Fruit fly (Drosophila melanogaster) whole organism, embryonic: ENCODE results near the gene Sfp78E.

Experiments used
- Abd-B ChIP-seq: fragments of 200-800 bp; sonication (Bioruptor generic); optimal IDR thresholded peaks from 2 replicates; lab custom pipeline; 2018; ENCODE audit warnings: missing biosample characterization, mild to moderate bottlenecking, missing genetic modification characterization, moderate library complexity
- BtbVII ChIP-seq: fragments of 200-800 bp; sonication (Bioruptor generic); optimal IDR thresholded peaks from 3 replicates; lab custom pipeline; 2017; ENCODE audit warnings: missing biosample characterization, mild to moderate bottlenecking, missing genetic modification characterization
- Bteb2 ChIP-seq: fragments of 200-800 bp; sonication (Bioruptor generic); optimal IDR thresholded peaks from 2 replicates; lab custom pipeline; 2016; ENCODE audit warnings: missing biosample characterization, missing genetic modification characterization
- C15 ChIP-seq: fragments of 200-800 bp; sonication (Bioruptor generic); IDR thresholded peaks from 3 replicates; pipeline ENCODE4 v1.3.6; 2022; ENCODE audit warnings: missing biosample characterization, missing genetic modification characterization
- CG10366 ChIP-seq: fragments of 200-800 bp; sonication (Bioruptor generic); IDR thresholded peaks from 2 replicates; pipeline ENCODE4 v1.3.6; 2022; ENCODE audit warnings: missing biosample characterization, missing genetic modification characterization
- CG10543 ChIP-seq: fragments of 200-800 bp; sonication (Bioruptor generic); optimal IDR thresholded peaks from 3 replicates; lab custom pipeline; 2017; ENCODE audit warnings: missing biosample characterization, mild to moderate bottlenecking, missing genetic modification characterization, moderate library complexity
- CG10979 ChIP-seq: fragments of 200-800 bp; sonication (Bioruptor generic); optimal IDR thresholded peaks from 2 replicates; lab custom pipeline; 2018; ENCODE audit warnings: missing biosample characterization, mild to moderate bottlenecking, missing genetic modification characterization, moderate library complexity
- CG13287 ChIP-seq: fragments of 200-800 bp; sonication (Bioruptor generic); IDR thresholded peaks from 2 replicates; pipeline ENCODE4 v1.3.6; 2022; ENCODE audit warnings: missing biosample characterization, missing genetic modification characterization; ENCODE audit not compliant: partially characterized antibody
- CG14014 ChIP-seq: fragments of 200-800 bp; sonication (Bioruptor generic); IDR thresholded peaks from 2 replicates; pipeline ENCODE4 v1.3.6; 2022; ENCODE audit warnings: missing biosample characterization, missing genetic modification characterization
- CG17361 ChIP-seq: fragments of 200-800 bp; sonication (Bioruptor generic); IDR thresholded peaks from 3 replicates; pipeline ENCODE4 v1.3.6; 2022; ENCODE audit warnings: missing biosample characterization, missing genetic modification characterization
- CG17612 ChIP-seq: fragments of 200-800 bp; sonication (Bioruptor generic); IDR thresholded peaks from 2 replicates; pipeline ENCODE4 v1.3.6; 2022; ENCODE audit warnings: missing biosample characterization, missing genetic modification characterization
- CG18599 ChIP-seq: fragments of 200-800 bp; sonication (Bioruptor generic); optimal IDR thresholded peaks from 3 replicates; lab custom pipeline; 2017; ENCODE audit warnings: missing biosample characterization, missing genetic modification characterization, mild to moderate bottlenecking, moderate library complexity, missing genetic modification reagents
- CG2129 ChIP-seq: fragments of 200-800 bp; sonication (Bioruptor generic); IDR thresholded peaks from 2 replicates; pipeline ENCODE4 v1.3.6; 2022; ENCODE audit warnings: missing biosample characterization, missing genetic modification characterization; ENCODE audit not compliant: partially characterized antibody
- CG34422 ChIP-seq: fragments of 200-800 bp; sonication (Bioruptor generic); IDR thresholded peaks from 3 replicates; pipeline ENCODE4 v1.3.6; 2022; ENCODE audit warnings: missing biosample characterization, missing genetic modification characterization
- CG3726 ChIP-seq: fragments of 200-800 bp; sonication (Bioruptor generic); IDR thresholded peaks from 3 replicates; pipeline ENCODE4, ENCODE4 v1.3.6; 2022; ENCODE audit warnings: missing biosample characterization, missing genetic modification characterization
- CG42726 ChIP-seq: fragments of 200-800 bp; sonication (Bioruptor generic); IDR thresholded peaks from 2 replicates; pipeline ENCODE4 v1.3.6; 2022; ENCODE audit warnings: missing biosample characterization, missing genetic modification characterization; ENCODE audit not compliant: partially characterized antibody
- CG5180 ChIP-seq: fragments of 200-800 bp; sonication (Bioruptor generic); optimal IDR thresholded peaks from 3 replicates; lab custom pipeline; 2017; ENCODE audit warnings: missing biosample characterization, missing genetic modification characterization, mild to moderate bottlenecking, moderate library complexity, missing genetic modification reagents
- CG6689 ChIP-seq: fragments of 200-800 bp; sonication (Bioruptor generic); IDR thresholded peaks from 2 replicates; pipeline ENCODE4 v1.3.6; 2022; ENCODE audit warnings: missing biosample characterization, missing genetic modification characterization
- CG7271 ChIP-seq: fragments of 200-800 bp; sonication (Bioruptor generic); optimal IDR thresholded peaks from 2 replicates; lab custom pipeline; 2018; ENCODE audit warnings: missing biosample characterization, mild to moderate bottlenecking, missing genetic modification characterization, moderate library complexity
- CG7839 ChIP-seq: fragments of 200-800 bp; sonication (Bioruptor generic); optimal IDR thresholded peaks from 3 replicates; lab custom pipeline; 2018; ENCODE audit warnings: missing biosample characterization, mild to moderate bottlenecking, missing genetic modification characterization, moderate library complexity
- CG7963 ChIP-seq: fragments of 200-800 bp; sonication (Bioruptor generic); IDR thresholded peaks from 3 replicates; pipeline ENCODE4 v1.3.6; 2022; ENCODE audit warnings: missing biosample characterization, missing genetic modification characterization; ENCODE audit not compliant: partially characterized antibody
- CG9817 ChIP-seq: fragments of 200-800 bp; sonication (Bioruptor generic); optimal IDR thresholded peaks from 2 replicates; lab custom pipeline; 2018; ENCODE audit warnings: missing biosample characterization, mild to moderate bottlenecking, missing genetic modification characterization, moderate library complexity
- CTCF ChIP-seq: fragments of 200-800 bp; sonication (Bioruptor generic); optimal IDR thresholded peaks from 2 replicates; lab custom pipeline; 2017; ENCODE audit warnings: missing biosample characterization, mild to moderate bottlenecking, missing genetic modification characterization, moderate library complexity
- CrebB ChIP-seq: fragments of 200-800 bp; sonication (Bioruptor generic); optimal IDR thresholded peaks from 3 replicates; lab custom pipeline; 2018; ENCODE audit warnings: missing biosample characterization, mild to moderate bottlenecking, missing genetic modification characterization
- Dbx ChIP-seq: fragments of 200-800 bp; sonication (Bioruptor generic); IDR thresholded peaks from 3 replicates; pipeline ENCODE4 v1.3.6; 2022; ENCODE audit warnings: missing biosample characterization, missing genetic modification characterization
- Doc3 ChIP-seq: fragments of 200-800 bp; sonication (Bioruptor generic); IDR thresholded peaks from 3 replicates; pipeline ENCODE4 v1.3.6; 2022; ENCODE audit warnings: missing biosample characterization, missing genetic modification characterization; ENCODE audit not compliant: partially characterized antibody
- Fer3 ChIP-seq: fragments of 200-800 bp; sonication (Bioruptor generic); optimal IDR thresholded peaks from 2 replicates; lab custom pipeline; 2018; ENCODE audit warnings: missing biosample characterization, mild to moderate bottlenecking, missing genetic modification characterization, moderate library complexity
- Hey ChIP-seq: fragments of 200-800 bp; sonication (Bioruptor generic); optimal IDR thresholded peaks from 3 replicates; lab custom pipeline; 2018; ENCODE audit warnings: missing biosample characterization, mild to moderate bottlenecking, missing genetic modification characterization
- Hr51 ChIP-seq, 2 experiments: fragments of 200-800 bp; sonication (Bioruptor generic); optimal IDR thresholded peaks; 2 replicates in 1 of 2; 3 replicates in 1 of 2; lab custom pipeline; 2016 to 2018; ENCODE audit warnings: missing biosample characterization in 2 of 2, missing genetic modification characterization in 2 of 2, mild to moderate bottlenecking in 1 of 2, moderate library complexity in 1 of 2
- Lhr ChIP-seq: fragments of 200-800 bp; sonication (Bioruptor generic); optimal IDR thresholded peaks from 3 replicates; lab custom pipeline; 2017; ENCODE audit warnings: mild to moderate bottlenecking, missing biosample characterization, missing genetic modification reagents, missing genetic modification characterization
- MTF-1 ChIP-seq: fragments of 200-800 bp; sonication (Bioruptor generic); optimal IDR thresholded peaks from 2 replicates; lab custom pipeline; 2018; ENCODE audit warnings: missing biosample characterization, mild to moderate bottlenecking, missing genetic modification characterization, borderline replicate concordance
- NC2β ChIP-seq: fragments of 200-800 bp; sonication (Bioruptor generic); optimal IDR thresholded peaks from 2 replicates; lab custom pipeline; 2016; ENCODE audit warnings: missing biosample characterization, missing genetic modification characterization
- Stat92E ChIP-seq, 3 experiments: fragments of >200 bp in 2 of 3; fragments of 200-800 bp in 1 of 3; sonication (Bioruptor generic) in 1 of 3; optimal IDR thresholded peaks; 2 replicates each; lab custom pipeline; 2017 to 2019; ENCODE audit warnings: missing biosample characterization in 3 of 3, missing genetic modification characterization in 3 of 3, mild to moderate bottlenecking in 1 of 3, moderate library complexity in 1 of 3
- abd-A ChIP-seq: fragments of 200-800 bp; sonication (Bioruptor generic); optimal IDR thresholded peaks from 3 replicates; lab custom pipeline; 2019; ENCODE audit warnings: missing biosample characterization, mild to moderate bottlenecking, missing genetic modification characterization, moderate library complexity
- chif ChIP-seq, 2 experiments: fragments of 200-800 bp; sonication (Bioruptor generic); optimal IDR thresholded peaks; 3 replicates each; lab custom pipeline; 2016; ENCODE audit warnings: missing biosample characterization in 2 of 2, missing genetic modification characterization in 2 of 2
- ci ChIP-seq: fragments of 200-800 bp; sonication (Bioruptor generic); IDR thresholded peaks from 3 replicates; pipeline ENCODE4 v1.3.6; 2022; ENCODE audit warnings: missing biosample characterization, missing genetic modification characterization
- da ChIP-seq: fragments of 200-800 bp; sonication (Bioruptor generic); optimal IDR thresholded peaks from 2 replicates; lab custom pipeline; 2016; ENCODE audit warnings: missing biosample characterization, missing genetic modification characterization
- gro ChIP-seq: fragments of 200-800 bp; sonication (Bioruptor generic); optimal IDR thresholded peaks from 2 replicates; lab custom pipeline; 2016; ENCODE audit warnings: missing biosample characterization, missing genetic modification characterization
- hbn ChIP-seq: fragments of 200-800 bp; sonication (Bioruptor generic); IDR thresholded peaks from 2 replicates; pipeline ENCODE4 v1.3.6; 2022; ENCODE audit warnings: missing biosample characterization, missing genetic modification characterization; ENCODE audit not compliant: partially characterized antibody
- kay ChIP-seq: fragments of 200-800 bp; sonication (Bioruptor generic); optimal IDR thresholded peaks from 2 replicates; lab custom pipeline; 2016; ENCODE audit warnings: missing biosample characterization, missing genetic modification characterization
- kni ChIP-seq: fragments of 200-800 bp; sonication (Bioruptor generic); optimal IDR thresholded peaks from 3 replicates; lab custom pipeline; 2017; ENCODE audit warnings: mild to moderate bottlenecking, missing biosample characterization, missing genetic modification reagents, missing genetic modification characterization
- pb ChIP-seq: fragments of 200-800 bp; sonication (Bioruptor generic); optimal IDR thresholded peaks from 3 replicates; lab custom pipeline; 2016; ENCODE audit warnings: missing biosample characterization, missing genetic modification characterization
- pho ChIP-seq: fragments of 200-800 bp; sonication (Bioruptor generic); optimal IDR thresholded peaks from 2 replicates; lab custom pipeline; 2016; ENCODE audit warnings: missing biosample characterization, missing genetic modification characterization
- ro ChIP-seq: fragments of 200-800 bp; sonication (Bioruptor generic); IDR thresholded peaks from 2 replicates; pipeline ENCODE4 v1.3.6; 2022; ENCODE audit warnings: missing biosample characterization, missing genetic modification characterization
- salm ChIP-seq: fragments of 200-800 bp; sonication (Bioruptor generic); optimal IDR thresholded peaks from 2 replicates; lab custom pipeline; 2018; ENCODE audit warnings: missing biosample characterization, mild to moderate bottlenecking, missing genetic modification characterization
- sim ChIP-seq: fragments of 200-800 bp; sonication (Bioruptor generic); IDR thresholded peaks from 2 replicates; pipeline ENCODE4 v1.3.6; 2022; ENCODE audit warnings: missing biosample characterization, missing genetic modification characterization
- sqz ChIP-seq: fragments of 200-800 bp; sonication (Bioruptor generic); optimal IDR thresholded peaks from 3 replicates; lab custom pipeline; 2018; ENCODE audit warnings: missing biosample characterization, mild to moderate bottlenecking, missing genetic modification characterization
- tna ChIP-seq: fragments of 200-800 bp; sonication (Bioruptor generic); IDR thresholded peaks from 2 replicates; pipeline ENCODE4 v1.3.6; 2022; ENCODE audit warnings: missing biosample characterization, missing genetic modification characterization; ENCODE audit not compliant: partially characterized antibody
- ttk ChIP-seq: fragments of 200-800 bp; sonication (Bioruptor generic); IDR thresholded peaks from 2 replicates; pipeline ENCODE4 v2.1.2; 2022; ENCODE audit warnings: missing biosample characterization, missing genetic modification characterization
- usp ChIP-seq: fragments of >200 bp; optimal IDR thresholded peaks from 2 replicates; lab custom pipeline; 2017; ENCODE audit warnings: missing biosample characterization, missing genetic modification characterization

The Sfp78E gene

dm6 chr3L:21640815-21641214 is 43.0 kb downstream of the Sfp78E start, which contains the start of gene Atox1 (continued):
- no peak for TF ChIP-seq CG5180 (GFP tag; lab: Kevin White, UChicago)
- TF ChIP-seq abd-A (tag; lab: Kevin White, UChicago): no peak
- peak; percentile 1 for TF ChIP-seq NC2β (GFP tag; lab: Kevin White, UChicago)
- peak; percentile 63 for TF ChIP-seq CG9817 (tag; lab: Kevin White, UChicago)
- TF ChIP-seq C15 (GFP tag; lab: Robert Waterston, UW): no peak
- TF ChIP-seq CG10979 (tag; lab: Kevin White, UChicago): no peak
- peak; percentile 21 for TF ChIP-seq da (GFP tag; lab: Kevin White, UChicago)
- TF ChIP-seq CG10543 (GFP tag; lab: Kevin White, UChicago): peak; percentile 58
- TF ChIP-seq Stat92E (GFP tag; optimal IDR thresholded peaks at IDR 0.05; lab: Kevin White, UChicago): peak in 1 of 3 experiments; percentile 19
- TF ChIP-seq MTF-1: no peak
- peak; percentile 97 for TF ChIP-seq Lhr (GFP tag; lab: Kevin White, UChicago)
- peak; percentile 80 for TF ChIP-seq Abd-B (GFP tag; lab: Kevin White, UChicago)
- TF ChIP-seq CTCF (GFP tag; lab: Kevin White, UChicago): peak; percentile 86
- TF ChIP-seq CG14014 (GFP tag; lab: Robert Waterston, UW): 0 out of 2 replicates have a peak, but pooled peaks have one; percentile 23
- TF ChIP-seq CG18599 (GFP tag; lab: Kevin White, UChicago): peak; percentile 35
- TF ChIP-seq CG2129 (GFP tag; lab: Robert Waterston, UW): no peak
- no peak for TF ChIP-seq BtbVII (GFP tag; lab: Kevin White, UChicago)
- TF ChIP-seq CG6689 (GFP tag; lab: Robert Waterston, UW): no peak
- TF ChIP-seq CrebB (tag; lab: Kevin White, UChicago): peak; percentile 55
- peak in 1 of 2 experiments; percentile 33 for TF ChIP-seq chif (GFP tag; optimal IDR thresholded peaks at IDR 0.05; lab: Kevin White, UChicago)
- peak; percentile 95 for TF ChIP-seq sqz (GFP tag; lab: Kevin White, UChicago)
- peak; percentile 67 for TF ChIP-seq pho
- no peak for TF ChIP-seq ttk
- TF ChIP-seq salm (tag; lab: Kevin White, UChicago): peak; percentile 0
- TF ChIP-seq CG17361 (GFP tag; lab: Robert Waterston, UW): peak; percentile 49; the same call in 1 of the 3 replicates
- peak; percentile 8 for TF ChIP-seq kni (GFP tag; lab: Kevin White, UChicago)
- TF ChIP-seq CG10366 (GFP tag; lab: Robert Waterston, UW): no peak
- no peak for TF ChIP-seq CG3726 (GFP tag; lab: Robert Waterston, UW)
- peak; percentile 7 for TF ChIP-seq Bteb2
- no peak for TF ChIP-seq CG7271 (tag; lab: Kevin White, UChicago)
- TF ChIP-seq Hey (tag; lab: Kevin White, UChicago): peak; percentile 22
- TF ChIP-seq CG34422 (GFP tag; lab: Robert Waterston, UW): peak; percentile 62; the same call in 1 of the 3 replicates
- no peak for TF ChIP-seq Doc3
- TF ChIP-seq Fer3 (tag; lab: Kevin White, UChicago): peak; percentile 21
- TF ChIP-seq kay (GFP tag; lab: Kevin White, UChicago): no peak
- TF ChIP-seq ci (GFP tag; lab: Robert Waterston, UW): peak; percentile 78; the same call in 2 of the 3 replicates
- TF ChIP-seq ro (GFP tag; lab: Robert Waterston, UW): no peak
- TF ChIP-seq CG17612 (GFP tag; lab: Robert Waterston, UW): no peak
- peak in 1 of 2 experiments; percentile 36 for TF ChIP-seq Hr51 (GFP tag; optimal IDR thresholded peaks at IDR 0.05; lab: Kevin White, UChicago)
- TF ChIP-seq pb: peak; percentile 23
- no peak for TF ChIP-seq sim (GFP tag; lab: Robert Waterston, UW)
- TF ChIP-seq usp: no peak
- TF ChIP-seq CG13287 (GFP tag; lab: Robert Waterston, UW): peak; percentile 63
- TF ChIP-seq Dbx: peak; percentile 69; the same call in 2 of the 3 replicates
- no peak for TF ChIP-seq CG7963 (GFP tag; lab: Robert Waterston, UW)
- no peak for TF ChIP-seq hbn (GFP tag; lab: Robert Waterston, UW)
- peak; percentile 28 for TF ChIP-seq CG7839 (tag; lab: Kevin White, UChicago)
- peak; percentile 43; the same call in 1 of the 2 replicates for TF ChIP-seq CG42726 (GFP tag; lab: Robert Waterston, UW)
- peak; percentile 6 for TF ChIP-seq gro
- TF ChIP-seq tna (GFP tag; lab: Robert Waterston, UW): no peak
